Worm (Caenorhabditis elegans): Measurements from ENCODE around the gene M57.1.

Gene M57.1

DNA sequence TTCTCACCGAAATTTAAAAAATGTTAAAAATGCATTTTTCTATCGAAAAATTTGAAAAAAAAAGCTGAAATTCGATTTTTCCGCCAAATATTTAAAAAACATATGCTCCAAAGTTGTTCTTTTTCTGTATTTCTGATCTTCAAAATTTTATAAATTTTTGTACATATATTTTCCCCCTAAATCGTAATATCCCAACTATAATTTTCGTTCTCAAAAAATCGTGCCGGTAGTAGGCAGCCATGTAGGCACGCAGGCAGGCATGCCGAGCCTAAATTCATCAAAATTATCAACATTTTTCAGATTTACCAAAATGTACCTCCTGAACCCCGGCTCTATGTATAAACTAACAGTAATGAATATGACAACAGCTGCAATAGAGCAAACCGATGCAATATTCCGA, 32.6 kb downstream of the M57.1 start, which contains the start of gene sre-5:
Gene sre-5 (plus strand): TSS at position 301 of the 400 bp plus-strand sequence.
- no peak for TF ChIP-seq skn-1 (tag; optimal IDR thresholded peaks at IDR 0.05)
- no peak for TF ChIP-seq dmd-4 (tag; optimal IDR thresholded peaks at IDR 0.05)
- no peak for TF ChIP-seq nhr-11 (tag; optimal IDR thresholded peaks at IDR 0.05)
- no peak for TF ChIP-seq lin-39 (tag; optimal IDR thresholded peaks at IDR 0.05)
- no peak for TF ChIP-seq ztf-11 (tag; optimal IDR thresholded peaks at IDR 0.05)
- TF ChIP-seq ceh-82 (tag; optimal IDR thresholded peaks at IDR 0.05) = no peak
- no peak for TF ChIP-seq ZK546.5 (tag; optimal IDR thresholded peaks at IDR 0.05)

ce11 chrIV:3568608-3569007, 36.3 kb downstream of the M57.1 start, which contains the start of gene otpl-1:
TSS of gene otpl-1 (plus strand) at chrIV:3568979.
- TF ChIP-seq snpc-4 (tag; optimal IDR thresholded peaks at IDR 0.05) (peak; percentile 26), crh-2 (tag; optimal IDR thresholded peaks at IDR 0.05) (no peak), mab-5 (tag; optimal IDR thresholded peaks at IDR 0.05) (no peak), F13H6.1 (tag; optimal IDR thresholded peaks at IDR 0.05) (no peak), nhr-129 (tag; optimal IDR thresholded peaks at IDR 0.05) (no peak), alr-1 (tag; optimal IDR thresholded peaks at IDR 0.05) (no peak), mdl-1 (tag; optimal IDR thresholded peaks at IDR 0.05) (no peak)

DNA sequence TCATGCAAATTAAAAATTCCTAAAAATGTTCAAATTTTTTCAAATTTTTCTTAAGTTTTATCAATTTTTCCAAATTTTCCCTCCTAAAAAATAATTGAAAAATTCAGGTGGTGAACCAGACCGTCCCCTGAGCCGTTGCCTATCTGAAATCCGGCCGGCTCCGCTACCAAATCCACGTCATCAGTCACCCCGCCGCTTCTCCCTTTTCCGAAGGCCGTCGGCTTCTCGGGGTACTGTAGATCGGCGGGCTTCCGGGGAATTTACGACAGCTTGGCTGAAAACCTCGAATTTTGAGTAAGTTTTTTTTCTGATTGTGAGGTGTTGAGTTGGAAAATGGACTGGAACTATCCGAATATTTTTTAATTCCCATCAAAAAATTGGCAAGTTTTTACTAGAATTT, 38.3 kb downstream of the M57.1 start:
- TF ChIP-seq skn-1 (tag; optimal IDR thresholded peaks at IDR 0.05) = no peak
- no peak for TF ChIP-seq alr-1 (tag; optimal IDR thresholded peaks at IDR 0.05)
- no peak for TF ChIP-seq nhr-10 (tag; optimal IDR thresholded peaks at IDR 0.05)
- no peak for TF ChIP-seq egl-27 (tag; optimal IDR thresholded peaks at IDR 0.05)
- TF ChIP-seq dmd-4 (tag; optimal IDR thresholded peaks at IDR 0.05) = no peak
- TF ChIP-seq snpc-4 (tag; optimal IDR thresholded peaks at IDR 0.05) = no peak

DNA sequence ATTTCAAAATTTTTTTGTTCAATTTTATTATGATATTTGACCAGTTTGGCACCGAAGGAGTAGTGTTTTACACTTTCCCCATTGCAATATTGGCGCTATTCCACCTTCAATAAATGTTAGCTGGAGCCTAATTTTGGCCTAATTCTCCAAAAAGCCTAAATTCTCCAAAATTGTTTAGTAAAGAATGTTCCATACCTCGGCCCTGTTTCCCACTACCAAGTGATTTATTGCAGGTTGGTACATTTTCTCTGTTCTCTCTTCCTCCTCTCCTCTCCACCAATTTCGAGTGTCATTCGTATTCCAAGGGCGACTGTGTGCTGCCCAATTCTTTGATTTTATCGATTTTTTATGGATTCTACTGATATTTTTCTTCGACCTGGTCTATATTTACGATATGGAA, 45.9 kb downstream of the M57.1 start, which contains the start of gene Y37E11B.2:
Gene Y37E11B.2 (plus strand): TSS at position 301 of the 400 bp plus-strand sequence.
- TF ChIP-seq gmeb-1 (tag; optimal IDR thresholded peaks at IDR 0.05) (no peak), ceh-82 (tag; optimal IDR thresholded peaks at IDR 0.05) (no peak), nhr-25 (tag; optimal IDR thresholded peaks at IDR 0.05) (no peak), ztf-4 (tag; optimal IDR thresholded peaks at IDR 0.05) (no peak), nhr-21 (tag; optimal IDR thresholded peaks at IDR 0.05) (no peak), elt-3 (tag; optimal IDR thresholded peaks at IDR 0.05) (no peak), snpc-4 (tag; optimal IDR thresholded peaks at IDR 0.05) (no peak), egl-27 (tag; optimal IDR thresholded peaks at IDR 0.05) (no peak), aly-2 (tag; optimal IDR thresholded peaks at IDR 0.05) (no peak), ama-1 (optimal IDR thresholded peaks at IDR 0.05) (no peak), Y55F3AM.14 (GFP tag; optimal IDR thresholded peaks at IDR 0.05) (no peak), dmd-4 (tag; optimal IDR thresholded peaks at IDR 0.05) (no peak), zag-1 (tag; optimal IDR thresholded peaks at IDR 0.05) (no peak), unc-39 (tag; optimal IDR thresholded peaks at IDR 0.05) (no peak), mab-5 (tag; optimal IDR thresholded peaks at IDR 0.05) (no peak), nhr-129 (tag; optimal IDR thresholded peaks at IDR 0.05) (no peak), alr-1 (tag; optimal IDR thresholded peaks at IDR 0.05) (no peak), F13H6.1 (tag; optimal IDR thresholded peaks at IDR 0.05) (no peak)

DNA sequence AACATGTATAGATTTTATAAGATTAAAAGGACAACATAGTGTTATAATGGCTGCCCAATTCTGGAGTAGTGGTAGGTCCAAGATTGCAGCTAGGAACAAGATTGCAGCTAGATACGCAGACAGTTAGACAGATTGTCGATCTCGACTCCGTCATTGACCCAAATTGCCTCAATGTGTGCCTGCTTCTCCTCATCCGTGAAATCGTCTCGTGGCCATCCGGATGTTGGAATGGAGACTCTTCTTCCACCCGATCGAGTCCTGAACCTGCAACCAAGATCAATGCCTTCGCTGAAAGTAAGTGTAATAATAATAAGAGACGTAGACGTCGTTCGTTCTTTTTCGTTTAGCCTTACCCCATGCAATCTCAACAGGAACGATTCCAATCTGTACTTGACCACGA, 46.4 kb downstream of the M57.1 start:
- TF ChIP-seq sma-3 (GFP tag; optimal IDR thresholded peaks at IDR 0.05) = no peak

ce11 chrIV:3579477-3579975, 47.3 kb downstream of the M57.1 start, which contains the start of gene Y37E11B.1:
TSS of gene Y37E11B.1 (plus strand) at chrIV:3579621.
- TF ChIP-seq unc-55 (GFP tag; optimal IDR thresholded peaks at IDR 0.05) (peak; percentile 48), lsy-2 (tag; optimal IDR thresholded peaks at IDR 0.05) (peak in 1 of 2 experiments; percentile 34), nhr-237 (tag; optimal IDR thresholded peaks at IDR 0.05) (no peak), fos-1 (tag; optimal IDR thresholded peaks at IDR 0.05) (no peak), sma-3 (GFP tag; optimal IDR thresholded peaks at IDR 0.05) (no peak), nhr-11 (tag; optimal IDR thresholded peaks at IDR 0.05) (no peak), alr-1 (tag; optimal IDR thresholded peaks at IDR 0.05) (no peak), sem-4 (tag; optimal IDR thresholded peaks at IDR 0.05) (peak; percentile 8), C34F6.9 (tag; optimal IDR thresholded peaks at IDR 0.05) (peak; percentile 10), ama-1 (optimal IDR thresholded peaks at IDR 0.05) (no peak), nhr-10 (tag; optimal IDR thresholded peaks at IDR 0.05) (no peak), aly-2 (tag; optimal IDR thresholded peaks at IDR 0.05) (no peak), unc-62 (GFP tag; optimal IDR thresholded peaks at IDR 0.05) (no peak), skn-1 (tag; optimal IDR thresholded peaks at IDR 0.05) (no peak), egl-27 (tag; optimal IDR thresholded peaks at IDR 0.05) (no peak), mdl-1 (tag; optimal IDR thresholded peaks at IDR 0.05) (no peak), nhr-6 (tag; optimal IDR thresholded peaks at IDR 0.05) (no peak), nhr-129 (tag; optimal IDR thresholded peaks at IDR 0.05) (peak; percentile 15)
